Fruit fly (Drosophila melanogaster) whole organism, embryonic: ENCODE data around the gene smash.
A peak's percentile ranks its signal among the peaks of the same experiment; 100 is the strongest.

Experiments used
- Bgb ChIP-seq: fragments of 200-800 bp; sonication (Bioruptor generic); IDR thresholded peaks from 2 replicates; pipeline ENCODE4 v1.3.6; 2022; ENCODE audit warnings: missing biosample characterization, missing genetic modification characterization; ENCODE audit not compliant: partially characterized antibody
- CG1024 ChIP-seq: fragments of 200-800 bp; sonication (Bioruptor generic); IDR thresholded peaks from 2 replicates; pipeline ENCODE4 v1.3.6; 2022; ENCODE audit warnings: missing biosample characterization, missing genetic modification characterization
- CG10979 ChIP-seq: fragments of 200-800 bp; sonication (Bioruptor generic); optimal IDR thresholded peaks from 2 replicates; lab custom pipeline; 2018; ENCODE audit warnings: missing biosample characterization, mild to moderate bottlenecking, missing genetic modification characterization, moderate library complexity
- CG11560 ChIP-seq: fragments of 200-800 bp; sonication (Bioruptor generic); IDR thresholded peaks from 3 replicates; pipeline ENCODE4 v1.3.6; 2022; ENCODE audit warnings: missing biosample characterization, missing genetic modification characterization
- CG11696 ChIP-seq: fragments of 200-800 bp; sonication (Bioruptor generic); IDR thresholded peaks from 2 replicates; pipeline ENCODE4 v1.3.6; 2022; ENCODE audit warnings: missing biosample characterization, missing genetic modification characterization
- CG12071 ChIP-seq: fragments of 200-800 bp; sonication (Bioruptor generic); optimal IDR thresholded peaks from 3 replicates; lab custom pipeline; 2018; ENCODE audit warnings: missing biosample characterization, mild to moderate bottlenecking, missing genetic modification characterization
- CG12104 ChIP-seq: fragments of 200-800 bp; sonication (Bioruptor generic); optimal IDR thresholded peaks from 3 replicates; lab custom pipeline; 2016; ENCODE audit warnings: missing biosample characterization, missing genetic modification characterization
- CG12236 ChIP-seq: fragments of 200-800 bp; sonication (Bioruptor generic); optimal IDR thresholded peaks from 2 replicates; lab custom pipeline; 2016; ENCODE audit warnings: missing biosample characterization, missing genetic modification characterization
- CG13287 ChIP-seq: fragments of 200-800 bp; sonication (Bioruptor generic); IDR thresholded peaks from 2 replicates; pipeline ENCODE4 v1.3.6; 2022; ENCODE audit warnings: missing biosample characterization, missing genetic modification characterization; ENCODE audit not compliant: partially characterized antibody
- CG15269 ChIP-seq: fragments of 200-800 bp; sonication (Bioruptor generic); optimal IDR thresholded peaks from 2 replicates; lab custom pipeline; 2018; ENCODE audit warnings: missing biosample characterization, mild to moderate bottlenecking, missing genetic modification characterization, moderate library complexity
- CG16813 ChIP-seq: fragments of 200-800 bp; sonication (Bioruptor generic); IDR thresholded peaks from 3 replicates; pipeline ENCODE4 v1.3.6; 2022; ENCODE audit warnings: missing biosample characterization, missing genetic modification characterization; ENCODE audit not compliant: partially characterized antibody
- CG16815 ChIP-seq: fragments of 200-800 bp; sonication (Bioruptor generic); optimal IDR thresholded peaks from 3 replicates; lab custom pipeline; 2017; ENCODE audit warnings: missing biosample characterization, mild to moderate bottlenecking, missing genetic modification characterization
- CG18619 ChIP-seq: fragments of 200-800 bp; sonication (Bioruptor generic); optimal IDR thresholded peaks from 3 replicates; lab custom pipeline; 2017; ENCODE audit warnings: missing biosample characterization, mild to moderate bottlenecking, missing genetic modification characterization
- CG2120 ChIP-seq: fragments of 200-800 bp; sonication (Bioruptor generic); optimal IDR thresholded peaks from 3 replicates; lab custom pipeline; 2016; ENCODE audit warnings: missing biosample characterization, missing genetic modification characterization
- CG2678 ChIP-seq: fragments of 200-800 bp; sonication (Bioruptor generic); optimal IDR thresholded peaks from 3 replicates; lab custom pipeline; 2019; ENCODE audit warnings: missing biosample characterization, mild to moderate bottlenecking, missing genetic modification characterization, moderate library complexity
- CG30431 ChIP-seq: fragments of 200-800 bp; sonication (Bioruptor generic); optimal IDR thresholded peaks from 2 replicates; lab custom pipeline; 2017; ENCODE audit warnings: missing biosample characterization, missing genetic modification characterization
- CG31365 ChIP-seq: fragments of 200-800 bp; sonication (Bioruptor generic); optimal IDR thresholded peaks from 2 replicates; lab custom pipeline; 2018; ENCODE audit warnings: missing biosample characterization, mild to moderate bottlenecking, missing genetic modification characterization
- CG32767 ChIP-seq: fragments of 200-800 bp; sonication (Bioruptor generic); IDR thresholded peaks from 2 replicates; pipeline ENCODE4 v1.3.6; 2022; ENCODE audit warnings: missing biosample characterization, missing genetic modification characterization
- CG34224 ChIP-seq: fragments of 200-800 bp; sonication (Bioruptor generic); IDR thresholded peaks from 3 replicates; pipeline ENCODE4 v1.3.6; 2022; ENCODE audit warnings: missing biosample characterization, missing genetic modification characterization; ENCODE audit not compliant: partially characterized antibody
- CG34422 ChIP-seq: fragments of 200-800 bp; sonication (Bioruptor generic); IDR thresholded peaks from 3 replicates; pipeline ENCODE4 v1.3.6; 2022; ENCODE audit warnings: missing biosample characterization, missing genetic modification characterization
- CG4730 ChIP-seq: fragments of 200-800 bp; sonication (Bioruptor generic); IDR thresholded peaks from 2 replicates; pipeline ENCODE4 v1.3.6; 2022; ENCODE audit warnings: missing biosample characterization, missing genetic modification characterization
- CG5180 ChIP-seq: fragments of 200-800 bp; sonication (Bioruptor generic); optimal IDR thresholded peaks from 3 replicates; lab custom pipeline; 2017; ENCODE audit warnings: missing biosample characterization, missing genetic modification characterization, mild to moderate bottlenecking, moderate library complexity, missing genetic modification reagents
- CG5953 ChIP-seq: fragments of 200-800 bp; sonication (Bioruptor generic); IDR thresholded peaks from 2 replicates; pipeline ENCODE4 v1.3.6; 2022; ENCODE audit warnings: missing biosample characterization, missing genetic modification characterization
- CG6272 ChIP-seq: fragments of 200-800 bp; sonication (Bioruptor generic); IDR thresholded peaks from 2 replicates; pipeline ENCODE4 v1.3.6; 2022; ENCODE audit warnings: missing biosample characterization, missing genetic modification characterization
- CG6654 ChIP-seq: fragments of 200-800 bp; sonication (Bioruptor generic); optimal IDR thresholded peaks from 2 replicates; lab custom pipeline; 2017; ENCODE audit warnings: missing biosample characterization, mild to moderate bottlenecking, missing genetic modification characterization
- CG7357 ChIP-seq: fragments of 200-800 bp; sonication (Bioruptor generic); IDR thresholded peaks from 3 replicates; pipeline ENCODE4 v1.3.6; 2022; ENCODE audit warnings: missing biosample characterization, missing genetic modification characterization
- CG8281 ChIP-seq: fragments of 200-800 bp; sonication (Bioruptor generic); optimal IDR thresholded peaks from 2 replicates; lab custom pipeline; 2018; ENCODE audit warnings: missing biosample characterization, mild to moderate bottlenecking, missing genetic modification characterization, moderate library complexity
- HLH4C ChIP-seq: fragments of 200-800 bp; sonication (Bioruptor generic); IDR thresholded peaks from 3 replicates; pipeline ENCODE4 v1.3.6; 2022; ENCODE audit warnings: missing biosample characterization, missing genetic modification characterization; ENCODE audit not compliant: partially characterized antibody
- Hsf ChIP-seq: fragments of 200-800 bp; sonication (Bioruptor generic); optimal IDR thresholded peaks from 3 replicates; lab custom pipeline; 2016; ENCODE audit warnings: missing biosample characterization, missing genetic modification characterization
- Lim3 ChIP-seq: fragments of 200-800 bp; sonication (Bioruptor generic); IDR thresholded peaks from 2 replicates; pipeline ENCODE4 v1.3.6; 2022; ENCODE audit warnings: missing biosample characterization, missing genetic modification characterization
- PHDP ChIP-seq: fragments of 200-800 bp; sonication (Bioruptor generic); optimal IDR thresholded peaks from 3 replicates; lab custom pipeline; 2018; ENCODE audit warnings: missing biosample characterization, mild to moderate bottlenecking, missing genetic modification characterization, moderate library complexity
- Pdp1 ChIP-seq, 2 experiments: fragments of 200-800 bp; sonication (Bioruptor generic); optimal IDR thresholded peaks; 3 replicates each; lab custom pipeline; 2016; ENCODE audit warnings: missing biosample characterization in 2 of 2, missing genetic modification characterization in 2 of 2, mild to moderate bottlenecking in 1 of 2, moderate library complexity in 1 of 2
- Rx ChIP-seq: fragments of 200-800 bp; sonication (Bioruptor generic); IDR thresholded peaks from 2 replicates; pipeline ENCODE4 v1.3.6; 2022; ENCODE audit warnings: missing biosample characterization, missing genetic modification characterization
- Trl ChIP-seq, 3 experiments: fragments of >200 bp in 2 of 3; fragments of 200-800 bp in 1 of 3; sonication (Bioruptor generic) in 1 of 3; optimal IDR thresholded peaks; 2 replicates in 1 of 3; 3 replicates in 2 of 3; lab custom pipeline; 2016 to 2017; ENCODE audit warnings: missing biosample characterization in 1 of 3, missing genetic modification characterization in 1 of 3
- Vsx1 ChIP-seq: fragments of 200-800 bp; sonication (Bioruptor generic); optimal IDR thresholded peaks from 2 replicates; lab custom pipeline; 2017; ENCODE audit warnings: missing biosample characterization, mild to moderate bottlenecking, missing genetic modification characterization, missing genetic modification reagents
- bcd ChIP-seq: fragments of 200-800 bp; sonication (Bioruptor generic); optimal IDR thresholded peaks from 2 replicates; lab custom pipeline; 2017; ENCODE audit warnings: missing biosample characterization, mild to moderate bottlenecking, missing genetic modification characterization
- chinmo ChIP-seq: fragments of 200-800 bp; sonication (Bioruptor generic); IDR thresholded peaks from 4 replicates; pipeline ENCODE4 v1.3.6; 2022; ENCODE audit warnings: missing biosample characterization, missing genetic modification characterization; ENCODE audit not compliant: partially characterized antibody
- dysf ChIP-seq: fragments of 200-800 bp; sonication (Bioruptor generic); IDR thresholded peaks from 3 replicates; pipeline ENCODE4 v1.3.6; 2022; ENCODE audit warnings: missing biosample characterization, missing genetic modification characterization
- gro ChIP-seq: fragments of 200-800 bp; sonication (Bioruptor generic); optimal IDR thresholded peaks from 2 replicates; lab custom pipeline; 2016; ENCODE audit warnings: missing biosample characterization, missing genetic modification characterization
- hb ChIP-seq: fragments of 200-800 bp; sonication (Bioruptor generic); IDR thresholded peaks from 3 replicates; pipeline ENCODE4 v1.3.6; 2022; ENCODE audit warnings: missing biosample characterization, missing genetic modification characterization; ENCODE audit not compliant: partially characterized antibody
- kni ChIP-seq: fragments of 200-800 bp; sonication (Bioruptor generic); optimal IDR thresholded peaks from 3 replicates; lab custom pipeline; 2017; ENCODE audit warnings: mild to moderate bottlenecking, missing biosample characterization, missing genetic modification reagents, missing genetic modification characterization
- lov ChIP-seq, 2 experiments: fragments of 200-800 bp in 1 of 2; fragments of >200 bp in 1 of 2; sonication (Bioruptor generic) in 1 of 2; IDR thresholded peaks in 1 of 2; optimal IDR thresholded peaks in 1 of 2; 2 replicates in 1 of 2; 3 replicates in 1 of 2; pipeline versions ENCODE4 v1.3.6 to Lab custom; 2017 to 2022; ENCODE audit warnings: missing biosample characterization in 1 of 2, missing genetic modification characterization in 1 of 2
- p53 ChIP-seq: fragments of 200-800 bp; sonication (Bioruptor generic); optimal IDR thresholded peaks from 2 replicates; lab custom pipeline; 2016; ENCODE audit warnings: missing biosample characterization, missing genetic modification characterization
- pros ChIP-seq: fragments of 200-800 bp; sonication (Bioruptor generic); optimal IDR thresholded peaks from 3 replicates; lab custom pipeline; 2019; ENCODE audit warnings: missing biosample characterization, mild to moderate bottlenecking, missing genetic modification characterization, moderate library complexity
- ranshi ChIP-seq: fragments of 200-800 bp; sonication (Bioruptor generic); IDR thresholded peaks from 2 replicates; pipeline ENCODE4 v1.3.6; 2022; ENCODE audit warnings: missing biosample characterization, missing genetic modification characterization
- run ChIP-seq: fragments of 200-800 bp; sonication (Bioruptor generic); optimal IDR thresholded peaks from 3 replicates; lab custom pipeline; 2018; ENCODE audit warnings: missing biosample characterization, mild to moderate bottlenecking, missing genetic modification characterization
- sob ChIP-seq: fragments of 200-800 bp; sonication (Bioruptor generic); IDR thresholded peaks from 2 replicates; pipeline ENCODE4 v1.3.6; 2022; ENCODE audit warnings: missing biosample characterization, missing genetic modification characterization

smash gene

dm6 chr3R:4740592-4741500 is 81.5 kb downstream of the smash start (continued):
- TF ChIP-seq CG30431 (GFP tag; lab: Kevin White, UChicago) (no peak), CG31365 (tag; lab: Kevin White, UChicago) (no peak), PHDP (no peak), CG2678 (tag; lab: Kevin White, UChicago) (no peak), CG4730 (GFP tag; lab: Robert Waterston, UW) (no peak), chinmo (GFP tag; lab: Robert Waterston, UW) (0 out of 4 replicates have a peak, but pooled peaks have one; percentile 32), CG8281 (tag; lab: Kevin White, UChicago) (no peak), ranshi (no peak), kni (no peak), CG5953 (no peak), Hsf (GFP tag; lab: Kevin White, UChicago) (no peak), Bgb (GFP tag; lab: Robert Waterston, UW) (0 out of 2 replicates have a peak, but pooled peaks have one; percentile 27), HLH4C (GFP tag; lab: Robert Waterston, UW) (peak; percentile 84), CG11560 (tag; lab: Robert Waterston, UW) (no peak), CG16815 (GFP tag; lab: Kevin White, UChicago) (no peak), Lim3 (GFP tag; lab: Robert Waterston, UW) (no peak), CG2120 (GFP tag; lab: Kevin White, UChicago) (no peak), Trl (optimal IDR thresholded peaks at IDR 0.05; lab: Kevin White, UChicago) (peak; percentile 77 to 83), Trl (GFP tag; optimal IDR thresholded peaks at IDR 0.05; lab: Kevin White, UChicago) (no peak), Vsx1 (GFP tag; lab: Kevin White, UChicago) (no peak), CG32767 (GFP tag; lab: Robert Waterston, UW) (no peak), bcd (no peak), CG12104 (GFP tag; lab: Kevin White, UChicago) (no peak), CG6654 (GFP tag; lab: Kevin White, UChicago) (no peak), CG12071 (GFP tag; lab: Kevin White, UChicago) (no peak), gro (GFP tag; lab: Kevin White, UChicago) (no peak), CG34224 (no peak; the same call in 2 of the 3 replicates), CG12236 (no peak), CG6272 (no peak), CG16813 (GFP tag; lab: Robert Waterston, UW) (peak; percentile 69), dysf (no peak), CG34422 (GFP tag; lab: Robert Waterston, UW) (no peak), CG18619 (GFP tag; lab: Kevin White, UChicago) (no peak), CG11696 (GFP tag; lab: Robert Waterston, UW) (no peak), Rx (GFP tag; lab: Robert Waterston, UW) (no peak), run (tag; lab: Kevin White, UChicago) (no peak), pros (GFP tag; lab: Kevin White, UChicago) (peak; percentile 92), CG10979 (no peak), Pdp1 (GFP tag; optimal IDR thresholded peaks at IDR 0.05; lab: Kevin White, UChicago) (no peak), CG5180 (GFP tag; lab: Kevin White, UChicago) (no peak), lov (optimal IDR thresholded peaks at IDR 0.05; lab: Kevin White, UChicago) (no peak), lov (GFP tag; IDR thresholded peaks at IDR 0.05; lab: Robert Waterston, UW) (no peak), CG13287 (peak; percentile 15; the same call in 1 of the 2 replicates), CG7357 (GFP tag; lab: Robert Waterston, UW) (no peak), CG15269 (tag; lab: Kevin White, UChicago) (no peak), hb (GFP tag; lab: Robert Waterston, UW) (peak; percentile 80; the same call in 2 of the 3 replicates), p53 (GFP tag; lab: Kevin White, UChicago) (no peak), CG1024 (GFP tag; lab: Robert Waterston, UW) (no peak), sob (GFP tag; lab: Robert Waterston, UW) (no peak)
